Worm (Caenorhabditis elegans) whole organism, young adult: Measurements from ENCODE around the gene F19H6.5.

Experiments
- B0019.2 ChIP-seq: fragments of 200-800 bp; sonication (Bioruptor generic); conservative IDR thresholded peaks from 2 replicates; pipeline ENCODE4 v1.3.6; 2022; ENCODE audit warnings: missing genetic modification reagents, missing genetic modification characterization, missing compliant biosample characterization
- B0035.1 ChIP-seq: sonication (generic microtip); optimal IDR thresholded peaks from 2 replicates; lab custom pipeline; 2016; ENCODE audit warnings: missing genetic modification characterization, mild to moderate bottlenecking, missing compliant biosample characterization, missing genotype, missing genetic modification reagents
- F23B12.7 ChIP-seq: sonication (generic microtip); optimal IDR thresholded peaks from 2 replicates; lab custom pipeline; 2017; ENCODE audit warnings: missing genetic modification characterization, mild to moderate bottlenecking, missing compliant biosample characterization, antibody characterized with exemption, moderate library complexity; ENCODE audit not compliant: insufficient read depth
- F37B4.10 ChIP-seq: fragments of 200-800 bp; sonication (Bioruptor generic); IDR thresholded peaks from 2 replicates; pipeline ENCODE4 v1.3.6; 2022; ENCODE audit warnings: missing genetic modification characterization, missing compliant biosample characterization
- F49E8.2 ChIP-seq: sonication (generic microtip); optimal IDR thresholded peaks from 3 replicates; lab custom pipeline; 2017; ENCODE audit warnings: missing genetic modification characterization, mild to moderate bottlenecking, missing compliant biosample characterization, antibody characterized with exemption, moderate library complexity; ENCODE audit not compliant: insufficient read depth
- F57A8.1 ChIP-seq: fragments of 200-800 bp; sonication (Bioruptor generic); optimal IDR thresholded peaks from 2 replicates; lab custom pipeline; 2018; ENCODE audit warnings: mild to moderate bottlenecking, missing genetic modification characterization, moderate library complexity, missing compliant biosample characterization
- F57C9.4 ChIP-seq: sonication (generic microtip); optimal IDR thresholded peaks from 2 replicates; lab custom pipeline; 2017; ENCODE audit warnings: mild to moderate bottlenecking, missing genetic modification characterization, missing compliant biosample characterization
- T07F8.4 ChIP-seq: sonication (generic microtip); optimal IDR thresholded peaks from 2 replicates; lab custom pipeline; 2016; ENCODE audit warnings: mild to moderate bottlenecking, missing genetic modification characterization, moderate library complexity, missing compliant biosample characterization
- Y53F4B.3 ChIP-seq: fragments of 200-800 bp; sonication (Bioruptor generic); IDR thresholded peaks from 2 replicates; pipeline ENCODE4 v1.3.6; 2022; ENCODE audit warnings: missing genetic modification reagents, missing genetic modification characterization, missing compliant biosample characterization
- Y56A3A.18 ChIP-seq: fragments of 200-800 bp; sonication (Bioruptor generic); IDR thresholded peaks from 2 replicates; pipeline ENCODE4 v1.3.6; 2022; ENCODE audit warnings: missing genetic modification reagents, missing genetic modification characterization, missing compliant biosample characterization
- Y95B8A.8 ChIP-seq: fragments of 200-800 bp; sonication (Bioruptor generic); IDR thresholded peaks from 2 replicates; pipeline ENCODE4 v1.3.6; 2022; ENCODE audit warnings: missing genetic modification reagents, missing genetic modification characterization, missing compliant biosample characterization
- ZK185.1 ChIP-seq: sonication (generic microtip); optimal IDR thresholded peaks from 2 replicates; lab custom pipeline; 2016; ENCODE audit warnings: mild to moderate bottlenecking, missing genetic modification characterization, missing compliant biosample characterization; ENCODE audit not compliant: poor library complexity, severe bottlenecking
- attf-3 ChIP-seq: fragments of 200-800 bp; sonication (Bioruptor generic); conservative IDR thresholded peaks from 2 replicates; pipeline ENCODE4 v1.3.6; 2022; ENCODE audit warnings: missing genetic modification reagents, missing genetic modification characterization, missing compliant biosample characterization
- attf-5 ChIP-seq: fragments of 200-800 bp; sonication (Bioruptor generic); optimal IDR thresholded peaks from 2 replicates; lab custom pipeline; 2018; ENCODE audit warnings: mild to moderate bottlenecking, missing genetic modification characterization, missing compliant biosample characterization
- bed-1 ChIP-seq: fragments of 200-800 bp; sonication (Bioruptor generic); IDR thresholded peaks from 2 replicates; pipeline ENCODE4 v1.3.6; 2022; ENCODE audit warnings: missing genetic modification reagents, missing genetic modification characterization, missing compliant biosample characterization
- cebp-2 ChIP-seq: fragments of 200-800 bp; sonication (Bioruptor generic); IDR thresholded peaks from 2 replicates; pipeline ENCODE4 v1.3.6; 2022; ENCODE audit warnings: missing genetic modification characterization, missing compliant biosample characterization
- ceh-100 ChIP-seq: fragments of 200-800 bp; sonication (Bioruptor generic); IDR thresholded peaks from 2 replicates; pipeline ENCODE4 v1.3.6; 2022; ENCODE audit warnings: missing genetic modification reagents, missing genetic modification characterization, missing compliant biosample characterization
- ceh-27 ChIP-seq: fragments of 200-800 bp; sonication (Bioruptor generic); optimal IDR thresholded peaks from 2 replicates; lab custom pipeline; 2018; ENCODE audit warnings: mild to moderate bottlenecking, missing genetic modification characterization, moderate library complexity, missing compliant biosample characterization
- ceh-58 ChIP-seq: fragments of 200-800 bp; sonication (Bioruptor generic); IDR thresholded peaks from 2 replicates; pipeline ENCODE4 v1.3.6; 2022; ENCODE audit warnings: missing genetic modification characterization, missing compliant biosample characterization
- dpff-1 ChIP-seq: sonication (generic microtip); optimal IDR thresholded peaks from 2 replicates; lab custom pipeline; 2017; ENCODE audit warnings: mild to moderate bottlenecking, missing genetic modification characterization, missing compliant biosample characterization
- dpl-1 ChIP-seq: fragments of 150-350 bp; optimal IDR thresholded peaks from 2 replicates; lab custom pipeline; 2014; ENCODE audit warnings: missing biosample characterization, missing genetic modification reagents, missing genetic modification characterization
- egl-44 ChIP-seq: fragments of 200-800 bp; sonication (Bioruptor generic); IDR thresholded peaks from 2 replicates; pipeline ENCODE4 v1.3.6; 2022; ENCODE audit warnings: missing genetic modification reagents, missing genetic modification characterization, missing compliant biosample characterization
- ekl-4 ChIP-seq: fragments of 200-800 bp; sonication (Bioruptor generic); IDR thresholded peaks from 2 replicates; pipeline ENCODE4 v1.3.6; 2022; ENCODE audit warnings: missing genetic modification reagents, missing genetic modification characterization, missing compliant biosample characterization
- ets-4 ChIP-seq: fragments of 200-800 bp; sonication (Bioruptor generic); optimal IDR thresholded peaks from 2 replicates; lab custom pipeline; 2018; ENCODE audit warnings: mild to moderate bottlenecking, missing genetic modification characterization, missing compliant biosample characterization
- let-526 ChIP-seq: fragments of 200-800 bp; sonication (Bioruptor generic); IDR thresholded peaks from 2 replicates; pipeline ENCODE4 v1.3.6; 2022; ENCODE audit warnings: missing genetic modification reagents, missing genetic modification characterization, missing compliant biosample characterization
- let-607 ChIP-seq, 2 experiments: fragments of 200-800 bp in 1 of 2; sonication (Bioruptor generic) in 1 of 2; sonication (generic microtip) in 1 of 2; optimal IDR thresholded peaks; 2 replicates each; lab custom pipeline; 2016 to 2018; ENCODE audit warnings: mild to moderate bottlenecking in 2 of 2, missing compliant biosample characterization in 2 of 2, missing genetic modification characterization in 2 of 2, moderate library complexity in 2 of 2, missing genotype in 1 of 2
- lin-35 ChIP-seq, 3 experiments: fragments of 150-350 bp in 2 of 3; sonication (generic microtip) in 1 of 3; optimal IDR thresholded peaks; 2 replicates each; lab custom pipeline; 2014 to 2018; ENCODE audit warnings: missing biosample characterization in 3 of 3, missing genetic modification characterization in 3 of 3, missing genetic modification reagents in 3 of 3
- lin-54 ChIP-seq: fragments of 200-800 bp; sonication (Bioruptor generic); optimal IDR thresholded peaks from 2 replicates; lab custom pipeline; 2018; ENCODE audit warnings: mild to moderate bottlenecking, missing genetic modification characterization, missing compliant biosample characterization
- madf-10 ChIP-seq: sonication (generic microtip); optimal IDR thresholded peaks from 2 replicates; lab custom pipeline; 2016; ENCODE audit warnings: mild to moderate bottlenecking, missing genetic modification characterization, missing compliant biosample characterization
- madf-8 ChIP-seq: fragments of 200-800 bp; sonication (Bioruptor generic); conservative IDR thresholded peaks from 2 replicates; pipeline ENCODE4 v1.3.6; 2022; ENCODE audit warnings: missing genetic modification reagents, missing genetic modification characterization, missing compliant biosample characterization
- mel-28 ChIP-seq: sonication (generic microtip); optimal IDR thresholded peaks from 2 replicates; lab custom pipeline; 2016; ENCODE audit warnings: borderline replicate concordance, mild to moderate bottlenecking, missing genetic modification characterization, missing compliant biosample characterization
- nfyb-1 ChIP-seq: fragments of 200-800 bp; sonication (Bioruptor generic); IDR thresholded peaks from 2 replicates; pipeline ENCODE4 v1.3.6; 2022; ENCODE audit warnings: missing genetic modification reagents, missing genetic modification characterization, missing compliant biosample characterization
- nhr-27 ChIP-seq: fragments of 200-800 bp; sonication (Bioruptor generic); optimal IDR thresholded peaks from 2 replicates; lab custom pipeline; 2018; ENCODE audit warnings: mild to moderate bottlenecking, missing genetic modification characterization, moderate library complexity, missing compliant biosample characterization
- pbrm-1 ChIP-seq: fragments of 200-800 bp; sonication (Bioruptor generic); IDR thresholded peaks from 2 replicates; pipeline ENCODE4 v1.3.6; 2022; ENCODE audit warnings: missing genetic modification reagents, missing genetic modification characterization, missing compliant biosample characterization
- rcor-1 ChIP-seq: fragments of 200-800 bp; sonication (Bioruptor generic); IDR thresholded peaks from 2 replicates; pipeline ENCODE4 v1.3.6; 2022; ENCODE audit warnings: missing genetic modification reagents, missing genetic modification characterization, missing compliant biosample characterization
- rec-8 ChIP-seq, 2 experiments: sonication (generic microtip); optimal IDR thresholded peaks; 2 replicates each; lab custom pipeline; 2016; ENCODE audit warnings: mild to moderate bottlenecking in 2 of 2, missing genetic modification characterization in 2 of 2, missing genetic modification reagents in 2 of 2, missing genotype in 2 of 2, missing biosample characterization in 1 of 2, missing compliant biosample characterization in 1 of 2, moderate library complexity in 1 of 2
- snpc-1.1 ChIP-seq: sonication (generic microtip); optimal IDR thresholded peaks from 2 replicates; lab custom pipeline; 2017; ENCODE audit warnings: missing genetic modification characterization, mild to moderate bottlenecking, missing compliant biosample characterization, antibody characterized with exemption, moderate library complexity, missing genotype, missing genetic modification reagents; ENCODE audit not compliant: insufficient read depth
- snpc-3.4 ChIP-seq: sonication (generic microtip); optimal IDR thresholded peaks from 2 replicates; lab custom pipeline; 2017; ENCODE audit warnings: missing genetic modification characterization, mild to moderate bottlenecking, missing compliant biosample characterization, antibody characterized with exemption, moderate library complexity, missing genotype, missing genetic modification reagents
- sptf-2 ChIP-seq: fragments of 200-800 bp; sonication (Bioruptor generic); optimal IDR thresholded peaks from 2 replicates; lab custom pipeline; 2018; ENCODE audit warnings: mild to moderate bottlenecking, missing genetic modification characterization, missing compliant biosample characterization
- unc-130 ChIP-seq: sonication (generic microtip); optimal IDR thresholded peaks from 2 replicates; lab custom pipeline; 2016; ENCODE audit warnings: missing genetic modification reagents, missing genetic modification characterization, missing compliant biosample characterization
- xnd-1 ChIP-seq: sonication (generic microtip); optimal IDR thresholded peaks from 2 replicates; lab custom pipeline; 2016; ENCODE audit warnings: missing genotype, missing genetic modification reagents, missing genetic modification characterization, missing compliant biosample characterization
- zim-3 ChIP-seq: sonication (generic microtip); optimal IDR thresholded peaks from 2 replicates; lab custom pipeline; 2017; ENCODE audit warnings: mild to moderate bottlenecking, missing genetic modification characterization, moderate library complexity, missing compliant biosample characterization
- ztf-18 ChIP-seq: sonication (generic microtip); optimal IDR thresholded peaks from 2 replicates; lab custom pipeline; 2016; ENCODE audit warnings: missing genotype, mild to moderate bottlenecking, missing genetic modification characterization, missing compliant biosample characterization
- ztf-28 ChIP-seq: fragments of 200-800 bp; sonication (Bioruptor generic); IDR thresholded peaks from 2 replicates; pipeline ENCODE4 v1.3.6; 2022; ENCODE audit warnings: missing genetic modification reagents, missing genetic modification characterization, missing compliant biosample characterization
- ztf-3 ChIP-seq: fragments of 200-800 bp; sonication (Bioruptor generic); optimal IDR thresholded peaks from 2 replicates; lab custom pipeline; 2018; ENCODE audit warnings: mild to moderate bottlenecking, missing genetic modification characterization, missing compliant biosample characterization

F19H6.5 gene

ce11 chrX:12404729-12405128, 40.0 kb upstream of the F19H6.5 start (continued):
- TF ChIP-seq cebp-2 (GFP tag; lab: Robert Waterston, UW) (no peak), F57A8.1 (no peak), ztf-18 (tag; lab: Kevin White, UChicago) (no peak)

- TF ChIP-seq xnd-1 (tag; lab: Kevin White, UChicago) (no peak), ztf-28 (GFP tag; lab: Robert Waterston, UW) (no peak), zim-3 (tag; lab: Kevin White, UChicago) (no peak), madf-8 (GFP tag; lab: Robert Waterston, UW) (no peak), ceh-58 (no peak), T07F8.4 (no peak), F23B12.7 (tag; lab: Kevin White, UChicago) (peak; percentile 14), B0035.1 (tag; lab: Kevin White, UChicago) (no peak), Y56A3A.18 (GFP tag; lab: Robert Waterston, UW) (0 out of 2 replicates have a peak, but pooled peaks have one; percentile 48), ekl-4 (GFP tag; lab: Robert Waterston, UW) (no peak), rec-8 (tag; optimal IDR thresholded peaks at IDR 0.05; lab: Kevin White, UChicago) (no peak), snpc-3.4 (no peak), Y53F4B.3 (GFP tag; lab: Robert Waterston, UW) (no peak), snpc-1.1 (tag; lab: Kevin White, UChicago) (no peak), sptf-2 (GFP tag; lab: Kevin White, UChicago) (no peak), ceh-27 (GFP tag; lab: Kevin White, UChicago) (peak; percentile 93), lin-54 (GFP tag; lab: Kevin White, UChicago) (no peak), ets-4 (GFP tag; lab: Kevin White, UChicago) (no peak), nfyb-1 (GFP tag; lab: Robert Waterston, UW) (peak; percentile 83), pbrm-1 (GFP tag; lab: Robert Waterston, UW) (peak; percentile 86), ceh-100 (no peak), nhr-27 (tag; lab: Kevin White, UChicago) (no peak), let-607 (tag; optimal IDR thresholded peaks at IDR 0.05; lab: Kevin White, UChicago) (peak; percentile 67 to 72), mel-28 (tag; lab: Kevin White, UChicago) (no peak), ztf-3 (GFP tag; lab: Kevin White, UChicago) (no peak), F37B4.10 (GFP tag; lab: Robert Waterston, UW) (no peak), dpl-1 (GFP tag; lab: Kevin White, UChicago) (no peak), lin-35 (GFP tag; optimal IDR thresholded peaks at IDR 0.05; lab: Kevin White, UChicago) (peak in 1 of 3 experiments; percentile 93), bed-1 (GFP tag; lab: Robert Waterston, UW) (no peak), B0019.2 (GFP tag; lab: Robert Waterston, UW) (no peak), egl-44 (GFP tag; lab: Robert Waterston, UW) (peak; percentile 63; the same call in 1 of the 2 replicates), rcor-1 (GFP tag; lab: Robert Waterston, UW) (no peak), madf-10 (tag; lab: Kevin White, UChicago) (peak; percentile 62), F57C9.4 (tag; lab: Kevin White, UChicago) (no peak), ZK185.1 (tag; lab: Kevin White, UChicago) (peak; percentile 61), attf-5 (GFP tag; lab: Kevin White, UChicago) (peak; percentile 86), dpff-1 (tag; lab: Kevin White, UChicago) (no peak), F49E8.2 (tag; lab: Kevin White, UChicago) (no peak), Y95B8A.8 (no peak), let-526 (GFP tag; lab: Robert Waterston, UW) (peak; percentile 47; the same call in 1 of the 2 replicates), unc-130 (GFP tag; lab: Kevin White, UChicago) (no peak), attf-3 (GFP tag; lab: Robert Waterston, UW) (0 out of 2 replicates have a peak, but pooled peaks have one; percentile 32)
Measured at ce11 chrX:12393786-12394308, 29.1 kb upstream of the F19H6.5 start, which contains the start of gene F17E5.2. Gene F17E5.2, plus strand, starts transcription at chrX:12394258.
